Fruit fly (Drosophila melanogaster): Measurements from ENCODE around the gene CG9044.

Gene CG9044

DNA sequence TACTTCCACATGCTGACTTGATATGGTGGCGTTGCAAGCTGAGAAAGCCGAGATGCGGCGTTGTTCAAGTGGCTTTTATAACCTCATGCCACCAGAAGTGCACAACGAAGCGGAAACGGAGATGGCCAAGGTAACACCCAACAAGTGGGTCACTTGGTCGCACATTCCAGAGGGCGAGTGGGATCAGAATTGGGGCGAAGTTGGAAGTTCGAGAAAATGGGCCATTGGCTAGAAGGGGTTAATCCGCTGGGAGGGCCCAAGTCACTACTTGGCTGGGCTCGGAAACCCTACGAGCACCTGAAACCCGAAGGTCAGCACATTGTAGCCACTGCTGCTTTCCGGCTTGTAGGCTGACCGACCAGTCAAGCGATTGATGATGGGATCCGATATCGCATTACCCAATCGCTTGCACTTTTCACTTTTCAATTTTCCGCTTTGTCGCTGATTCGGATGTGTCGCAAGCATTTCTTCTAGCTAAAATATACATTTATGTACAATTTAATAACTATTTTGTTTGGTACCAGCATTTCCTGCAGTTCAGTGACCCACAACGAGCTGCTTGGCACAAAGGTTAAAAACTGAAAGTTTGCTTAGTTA is 9.4 kb downstream of the CG9044 start, which contains the start of gene Vm26Ac:
Vm26Ac (minus strand) TSS at position 51 of the 597 bp plus-strand sequence.
- no peak for TF ChIP-seq Pif1A (GFP tag; optimal IDR thresholded peaks at IDR 0.05)
- TF ChIP-seq CG8159 (tag; optimal IDR thresholded peaks at IDR 0.05) = no peak
- no peak for TF ChIP-seq CG34367 (tag; optimal IDR thresholded peaks at IDR 0.05)
- TF ChIP-seq rn (GFP tag; IDR thresholded peaks at IDR 0.05) = no peak
- TF ChIP-seq gl (tag; optimal IDR thresholded peaks at IDR 0.05) = no peak

DNA sequence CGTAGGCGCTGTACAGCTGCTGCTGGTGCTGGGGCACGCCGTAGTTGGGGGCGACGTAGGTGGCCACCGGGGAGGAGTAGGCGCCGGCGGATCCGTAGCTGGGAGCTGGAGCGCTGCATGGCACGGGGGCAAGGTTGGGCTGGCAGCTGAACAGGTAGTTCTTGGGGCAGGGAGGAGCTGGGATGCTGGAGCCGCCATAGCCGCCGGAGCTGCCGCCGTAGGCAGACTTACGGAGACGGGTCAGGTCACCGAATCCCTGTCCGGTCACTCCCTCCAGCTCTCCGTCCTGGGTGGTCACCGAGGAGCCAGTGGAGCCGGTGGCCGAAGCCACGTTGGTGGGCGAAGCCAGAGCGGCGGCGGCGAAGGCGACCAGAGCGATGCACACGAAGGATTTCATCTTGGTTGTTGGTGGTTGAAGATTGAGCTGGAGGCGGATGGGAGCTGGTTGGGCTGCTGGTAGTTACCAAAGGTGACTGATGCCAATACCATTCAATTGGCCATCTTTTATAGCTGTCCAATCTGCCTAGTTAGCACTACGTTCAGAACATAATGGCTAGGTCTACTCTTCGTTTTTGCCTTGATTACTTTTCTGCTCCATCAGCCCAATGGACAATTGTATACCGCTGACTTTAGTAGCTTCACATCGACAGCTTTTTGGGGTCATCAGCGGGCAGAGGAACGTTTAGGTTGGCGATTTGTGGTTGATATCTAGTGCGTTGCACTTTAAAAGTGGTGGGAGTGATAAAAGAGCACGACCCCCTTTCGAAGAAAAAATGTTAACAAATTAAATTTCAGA is 10.8 kb downstream of the CG9044 start, which contains the start of gene Vm26Aa:
Vm26Aa (minus strand) TSS at position 478 of the 796 bp plus-strand sequence.
- TF ChIP-seq CG17806 (tag; optimal IDR thresholded peaks at IDR 0.05) (no peak), CG9948 (tag; optimal IDR thresholded peaks at IDR 0.05) (no peak), CG4496 (GFP tag; IDR thresholded peaks at IDR 0.05) (no peak), EcR (GFP tag; optimal IDR thresholded peaks at IDR 0.05) (no peak), fd96Ca (GFP tag; IDR thresholded peaks at IDR 0.05) (no peak), Snoo (tag; optimal IDR thresholded peaks at IDR 0.05) (no peak), rn (GFP tag; IDR thresholded peaks at IDR 0.05) (no peak), CG10348 (GFP tag; IDR thresholded peaks at IDR 0.05) (no peak), Ets98B (GFP tag; IDR thresholded peaks at IDR 0.05) (no peak), Pif1B (GFP tag; optimal IDR thresholded peaks at IDR 0.05) (no peak), CG13204 (GFP tag; optimal IDR thresholded peaks at IDR 0.05) (no peak), D1 (tag; optimal IDR thresholded peaks at IDR 0.05) (no peak), gl (tag; optimal IDR thresholded peaks at IDR 0.05) (no peak)

DNA sequence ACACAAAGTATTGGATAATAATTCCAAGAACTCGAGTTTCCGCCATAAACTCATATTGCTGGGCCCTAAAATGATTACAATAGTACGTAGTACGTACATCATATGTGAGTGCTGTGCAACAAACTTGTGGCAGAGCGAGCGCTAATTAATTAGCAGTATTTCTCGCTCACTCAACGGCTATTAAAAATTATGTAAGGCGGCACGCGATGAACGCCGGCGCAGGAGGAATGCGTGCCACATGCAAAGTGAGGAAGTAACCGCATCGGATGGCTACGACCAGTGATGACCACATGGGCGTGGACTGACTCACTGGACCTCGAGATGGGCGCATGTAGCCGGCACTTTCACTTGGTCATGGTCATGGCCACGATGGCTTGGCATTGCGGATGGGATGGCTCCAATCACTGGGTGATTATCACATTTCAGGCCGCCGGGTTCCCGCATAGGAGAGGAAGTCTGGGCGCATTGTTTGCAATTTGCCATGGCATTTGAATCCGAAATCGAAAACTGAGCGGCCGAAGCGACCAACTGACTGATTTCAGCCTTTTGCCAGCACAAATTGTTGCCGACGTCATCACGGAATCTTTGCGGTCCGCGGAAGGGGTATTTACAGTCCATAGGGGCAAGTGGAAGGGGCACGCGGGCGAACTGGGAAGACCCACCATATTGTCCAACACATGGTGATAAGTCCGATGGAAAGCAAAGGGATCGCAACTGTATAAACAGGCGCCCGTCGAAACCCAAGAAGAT is 12.1 kb downstream of the CG9044 start:
- TF ChIP-seq D1 (tag; optimal IDR thresholded peaks at IDR 0.05) (no peak), CG8159 (tag; optimal IDR thresholded peaks at IDR 0.05) (no peak)

DNA sequence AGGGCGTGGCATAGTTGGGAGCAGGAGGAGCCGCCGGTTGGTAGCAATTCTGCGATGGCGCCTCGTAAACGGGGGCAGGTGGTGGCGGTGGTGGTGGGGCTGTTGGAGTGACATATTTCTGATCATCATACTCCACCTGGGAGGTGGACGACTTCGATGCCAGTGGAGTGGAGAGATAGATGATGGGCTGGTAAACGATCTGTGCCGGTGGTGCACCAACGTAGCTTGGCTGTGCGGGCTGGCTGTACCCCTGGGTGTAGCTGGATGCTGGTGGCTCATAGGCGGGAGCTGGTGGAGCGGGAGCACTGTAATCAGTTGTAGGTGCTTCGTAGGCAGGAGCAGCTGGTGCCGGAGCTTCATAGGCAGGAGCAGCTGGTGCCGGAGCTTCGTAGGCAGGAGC is 14.0 kb downstream of the CG9044 start:
- TF ChIP-seq Ets98B (GFP tag; IDR thresholded peaks at IDR 0.05) (no peak), fd96Ca (GFP tag; IDR thresholded peaks at IDR 0.05) (no peak), CG34367 (tag; optimal IDR thresholded peaks at IDR 0.05) (no peak), CG12605 (GFP tag; IDR thresholded peaks at IDR 0.05) (no peak), CG9948 (tag; optimal IDR thresholded peaks at IDR 0.05) (no peak), EcR (GFP tag; optimal IDR thresholded peaks at IDR 0.05) (no peak), Pif1B (GFP tag; optimal IDR thresholded peaks at IDR 0.05) (no peak), CG8159 (tag; optimal IDR thresholded peaks at IDR 0.05) (no peak), gl (tag; optimal IDR thresholded peaks at IDR 0.05) (no peak), CG15710 (tag; optimal IDR thresholded peaks at IDR 0.05) (no peak), CG13204 (GFP tag; optimal IDR thresholded peaks at IDR 0.05) (no peak), CG32121 (GFP tag; IDR thresholded peaks at IDR 0.05) (no peak), Snoo (tag; optimal IDR thresholded peaks at IDR 0.05) (no peak), rn (GFP tag; IDR thresholded peaks at IDR 0.05) (no peak), CG8301 (tag; optimal IDR thresholded peaks at IDR 0.05) (no peak), D1 (tag; optimal IDR thresholded peaks at IDR 0.05) (no peak), CG10348 (GFP tag; IDR thresholded peaks at IDR 0.05) (no peak), Pif1A (GFP tag; optimal IDR thresholded peaks at IDR 0.05) (no peak), CG14655 (GFP tag; optimal IDR thresholded peaks at IDR 0.05) (no peak), CG4496 (GFP tag; IDR thresholded peaks at IDR 0.05) (no peak)

DNA sequence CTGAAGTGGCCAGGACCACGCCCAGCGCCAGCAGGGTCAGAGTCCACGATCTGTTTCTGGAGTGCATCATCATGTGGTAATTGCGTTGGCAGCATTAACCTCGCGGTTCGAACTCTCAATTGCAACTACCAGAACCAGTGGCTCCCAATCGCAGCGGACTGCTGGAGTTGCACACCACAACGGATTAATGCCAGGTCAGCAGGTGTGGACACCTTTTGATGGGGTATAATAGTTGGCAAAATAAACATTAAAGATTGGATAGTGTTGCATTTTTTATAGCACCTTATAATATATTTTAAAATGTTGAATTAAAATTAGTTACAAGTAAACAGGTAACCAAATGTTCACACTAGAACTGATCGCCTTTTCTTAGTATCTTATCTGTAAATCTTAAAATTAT is 15.0 kb downstream of the CG9044 start:
- TF ChIP-seq CG9948 (tag; optimal IDR thresholded peaks at IDR 0.05) (no peak), fd96Ca (GFP tag; IDR thresholded peaks at IDR 0.05) (no peak), CG8159 (tag; optimal IDR thresholded peaks at IDR 0.05) (no peak), CG4496 (GFP tag; IDR thresholded peaks at IDR 0.05) (no peak)

DNA sequence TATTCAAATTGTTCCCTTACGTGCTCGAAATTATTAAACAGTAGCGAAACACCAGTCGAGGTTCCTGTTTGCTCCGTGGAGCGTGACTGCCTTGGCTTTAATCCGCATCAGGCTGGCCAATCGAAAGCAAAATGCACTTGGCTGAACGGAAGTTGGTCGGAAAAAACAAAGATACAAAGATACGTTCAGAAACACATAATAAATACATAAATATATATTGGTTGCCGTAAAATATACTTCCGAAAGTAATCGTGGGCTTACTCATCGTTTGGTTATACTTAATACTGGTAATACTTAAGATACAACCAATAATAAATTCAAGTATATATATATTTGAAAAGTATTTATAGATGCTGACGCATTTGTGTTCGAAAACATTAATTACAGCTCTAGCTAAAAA is 15.6 kb downstream of the CG9044 start, which contains the start of gene psd:
psd (minus strand) TSS at position 101 of the 400 bp plus-strand sequence.
- peak; percentile 52 for TF ChIP-seq EcR (GFP tag; optimal IDR thresholded peaks at IDR 0.05)
- TF ChIP-seq CG4496 (GFP tag; IDR thresholded peaks at IDR 0.05) = no peak
